Fruit fly (Drosophila melanogaster) whole organism, embryonic: Measurements from ENCODE around the gene Spn38F.

Source experiments
- CG16815 ChIP-seq: fragments of 200-800 bp; sonication (Bioruptor generic); optimal IDR thresholded peaks from 3 replicates; lab custom pipeline; 2017; ENCODE audit warnings: missing biosample characterization, mild to moderate bottlenecking, missing genetic modification characterization
- CG17612 ChIP-seq: fragments of 200-800 bp; sonication (Bioruptor generic); IDR thresholded peaks from 2 replicates; pipeline ENCODE4 v1.3.6; 2022; ENCODE audit warnings: missing biosample characterization, missing genetic modification characterization
- Dll ChIP-seq: fragments of 200-800 bp; sonication (Bioruptor generic); IDR thresholded peaks from 4 replicates; pipeline ENCODE4 v1.3.6; 2022; ENCODE audit warnings: missing biosample characterization, missing genetic modification characterization; ENCODE audit not compliant: partially characterized antibody
- dm ChIP-seq: fragments of 200-800 bp; sonication (Bioruptor generic); optimal IDR thresholded peaks from 3 replicates; lab custom pipeline; 2016; ENCODE audit warnings: missing biosample characterization, missing genetic modification characterization
- h ChIP-seq: fragments of >200 bp; optimal IDR thresholded peaks from 2 replicates; lab custom pipeline; 2017
- pum ChIP-seq: fragments of 200-800 bp; sonication (Bioruptor generic); optimal IDR thresholded peaks from 2 replicates; lab custom pipeline; 2016; ENCODE audit warnings: missing biosample characterization, missing genetic modification characterization
- trh ChIP-seq: fragments of 200-800 bp; sonication (Bioruptor generic); optimal IDR thresholded peaks from 2 replicates; lab custom pipeline; 2016; ENCODE audit warnings: missing biosample characterization, missing genetic modification characterization
- vnd ChIP-seq: fragments of 200-800 bp; sonication (Bioruptor generic); IDR thresholded peaks from 3 replicates; pipeline ENCODE4 v1.3.6; 2022; ENCODE audit warnings: missing biosample characterization, missing genetic modification characterization; ENCODE audit not compliant: partially characterized antibody

- TF ChIP-seq pum (GFP tag; lab: Kevin White, UChicago) (no peak), CG16815 (GFP tag; lab: Kevin White, UChicago) (no peak), CG17612 (GFP tag; lab: Robert Waterston, UW) (no peak), dm (GFP tag; lab: Kevin White, UChicago) (no peak), h (lab: Kevin White, UChicago) (no peak), Dll (no peak), trh (GFP tag; lab: Kevin White, UChicago) (no peak), vnd (GFP tag; lab: Robert Waterston, UW) (no peak)
Observed at dm6 chr2L:20824136-20824789, 13.5 kb downstream of the Spn38F start.
